Worm (Caenorhabditis elegans) whole organism, midembryonic: Measurements from ENCODE around the gene D1014.7.

Experiments
- T22C8.4 ChIP-seq: fragments of 200-800 bp; sonication (Bioruptor generic); IDR thresholded peaks from 2 replicates; pipeline ENCODE4 v1.3.6; 2022; ENCODE audit warnings: missing genetic modification characterization, missing compliant biosample characterization
- cog-1 ChIP-seq: sonication (generic microtip); optimal IDR thresholded peaks from 2 replicates; lab custom pipeline; 2016; ENCODE audit warnings: missing genetic modification characterization, missing compliant biosample characterization
- flt-1 ChIP-seq: fragments of 200-800 bp; sonication (Bioruptor generic); IDR thresholded peaks from 2 replicates; pipeline ENCODE4 v1.3.6; 2022; ENCODE audit warnings: missing genetic modification characterization, missing compliant biosample characterization
- klf-2 ChIP-seq: fragments of 200-800 bp; sonication (Bioruptor generic); conservative IDR thresholded peaks from 2 replicates; pipeline ENCODE4 v1.3.6; 2022; ENCODE audit warnings: missing genetic modification reagents, missing genetic modification characterization, missing compliant biosample characterization
- med-1 ChIP-seq: sonication (generic microtip); optimal IDR thresholded peaks from 2 replicates; lab custom pipeline; 2017; ENCODE audit warnings: missing genetic modification characterization, mild to moderate bottlenecking, missing compliant biosample characterization, antibody characterized with exemption, missing genetic modification reagents; ENCODE audit not compliant: insufficient read depth
- ref-1 ChIP-seq: fragments of 200-800 bp; sonication (Bioruptor generic); conservative IDR thresholded peaks from 2 replicates; pipeline ENCODE4 v1.3.6; 2022; ENCODE audit warnings: missing genetic modification reagents, missing genetic modification characterization, missing compliant biosample characterization
- tab-1 ChIP-seq: fragments of 200-800 bp; sonication (Bioruptor generic); IDR thresholded peaks from 2 replicates; pipeline ENCODE4 v1.3.6; 2022; ENCODE audit warnings: missing genetic modification characterization, missing compliant biosample characterization
- ztf-23 ChIP-seq: fragments of 200-800 bp; sonication (Bioruptor generic); IDR thresholded peaks from 2 replicates; pipeline ENCODE4 v1.3.6; 2022; ENCODE audit warnings: missing genetic modification reagents, missing genetic modification characterization, missing compliant biosample characterization
- ztf-29 ChIP-seq: fragments of 200-800 bp; sonication (Bioruptor generic); IDR thresholded peaks from 2 replicates; pipeline ENCODE4 v1.3.6; 2022; ENCODE audit warnings: missing genetic modification reagents, missing genetic modification characterization, missing compliant biosample characterization

The D1014.7 gene

ce11 chrV:8145329-8145728 lies 27.3 kb downstream of the D1014.7 start, which contains the start of gene D1014.13:
TSS of gene D1014.13 (plus strand) at chrV:8145629.
- TF ChIP-seq med-1 = no peak
- no peak for TF ChIP-seq tab-1 (GFP tag; lab: Robert Waterston, UW)
- TF ChIP-seq ref-1 (GFP tag; lab: Robert Waterston, UW) = no peak
- TF ChIP-seq cog-1 (tag; lab: Kevin White, UChicago) = no peak
- no peak for TF ChIP-seq ztf-23
- TF ChIP-seq T22C8.4 (GFP tag; lab: Robert Waterston, UW) = no peak

- TF ChIP-seq ztf-29 (no peak), tab-1 (GFP tag; lab: Robert Waterston, UW) (no peak), T22C8.4 (GFP tag; lab: Robert Waterston, UW) (no peak), med-1 (no peak), ref-1 (GFP tag; lab: Robert Waterston, UW) (no peak)
Measured at ce11 chrV:8155743-8156142, 37.7 kb downstream of the D1014.7 start.

- TF ChIP-seq flt-1 (GFP tag; lab: Robert Waterston, UW) = no peak
- no peak for TF ChIP-seq cog-1 (tag; lab: Kevin White, UChicago)
Measured at ce11 chrV:8157446-8157845, 39.4 kb downstream of the D1014.7 start, which contains the start of gene sul-2. TSS of gene sul-2 (plus strand) at chrV:8157746.

- TF ChIP-seq cog-1 (tag; lab: Kevin White, UChicago) = no peak
Measured at ce11 chrV:8159629-8160028, 41.6 kb downstream of the D1014.7 start, which contains the start of gene F20D6.6. TSS of gene F20D6.6 (plus strand) at chrV:8159929.

ce11 chrV:8161699-8162098 lies 43.6 kb downstream of the D1014.7 start, which contains the start of gene F20D6.5:
TSS of gene F20D6.5 (plus strand) at chrV:8161957.
- no peak for TF ChIP-seq flt-1 (GFP tag; lab: Robert Waterston, UW)
- no peak for TF ChIP-seq tab-1 (GFP tag; lab: Robert Waterston, UW)
- no peak for TF ChIP-seq ztf-29
- TF ChIP-seq klf-2 (GFP tag; lab: Robert Waterston, UW) = no peak
- no peak for TF ChIP-seq T22C8.4 (GFP tag; lab: Robert Waterston, UW)
- no peak for TF ChIP-seq cog-1 (tag; lab: Kevin White, UChicago)
- TF ChIP-seq ztf-23 = no peak
- no peak for TF ChIP-seq med-1
- TF ChIP-seq ref-1 (GFP tag; lab: Robert Waterston, UW) = no peak

- TF ChIP-seq ztf-23 (no peak), ref-1 (GFP tag; lab: Robert Waterston, UW) (no peak), tab-1 (GFP tag; lab: Robert Waterston, UW) (no peak), klf-2 (GFP tag; lab: Robert Waterston, UW) (no peak), flt-1 (GFP tag; lab: Robert Waterston, UW) (no peak), T22C8.4 (GFP tag; lab: Robert Waterston, UW) (no peak), cog-1 (tag; lab: Kevin White, UChicago) (no peak), ztf-29 (no peak), med-1 (no peak)
Measured at ce11 chrV:8163199-8163598, 45.1 kb downstream of the D1014.7 start.

ce11 chrV:8168219-8168962 lies 50.3 kb downstream of the D1014.7 start, which contains the start of gene F20D6.8:
TSS of gene F20D6.8 (minus strand) at chrV:8168269.
- TF ChIP-seq ztf-23 (no peak), ref-1 (GFP tag; lab: Robert Waterston, UW) (no peak), ztf-29 (no peak)

- TF ChIP-seq cog-1 (tag; lab: Kevin White, UChicago) (no peak), T22C8.4 (GFP tag; lab: Robert Waterston, UW) (no peak), klf-2 (GFP tag; lab: Robert Waterston, UW) (no peak), flt-1 (GFP tag; lab: Robert Waterston, UW) (no peak), ref-1 (GFP tag; lab: Robert Waterston, UW) (no peak)
Measured at ce11 chrV:8169150-8169549, 51.1 kb downstream of the D1014.7 start.
